Fruit fly (Drosophila melanogaster): ENCODE data around the gene ppan.
A peak's percentile ranks its signal among the peaks of the same experiment; 100 is the strongest.

ppan gene

dm6 chr3R:21116057-21116456 is at the start of gene ppan (continued):
- TF ChIP-seq CG10979 (tag; optimal IDR thresholded peaks at IDR 0.05) = no peak
- TF ChIP-seq CG7963 (GFP tag; IDR thresholded peaks at IDR 0.05; ENCODE audit: partially characterized antibody) = no peak
- TF ChIP-seq CG3163 (GFP tag; optimal IDR thresholded peaks at IDR 0.05) = no peak
- no peak for TF ChIP-seq NC2α (GFP tag; optimal IDR thresholded peaks at IDR 0.05)
- peak; percentile 96 for TF ChIP-seq dm (GFP tag; optimal IDR thresholded peaks at IDR 0.05)
- TF ChIP-seq schlank (tag; optimal IDR thresholded peaks at IDR 0.05) = no peak
- TF ChIP-seq HmgD (GFP tag; optimal IDR thresholded peaks at IDR 0.05) = no peak
- no peak for TF ChIP-seq CG17328 (GFP tag; IDR thresholded peaks at IDR 0.05)
- TF ChIP-seq Ets97D (GFP tag; optimal IDR thresholded peaks at IDR 0.05) = peak; percentile 58
- TF ChIP-seq ac (GFP tag; optimal IDR thresholded peaks at IDR 0.05) = no peak
- TF ChIP-seq CG12071 (GFP tag; optimal IDR thresholded peaks at IDR 0.05) = no peak
- TF ChIP-seq zf30C (GFP tag; optimal IDR thresholded peaks at IDR 0.05) = no peak
- peak; percentile 64 for TF ChIP-seq MESR4 (GFP tag; optimal IDR thresholded peaks at IDR 0.05)
- no peak for TF ChIP-seq Bteb2 (GFP tag; optimal IDR thresholded peaks at IDR 0.05)
- no peak for TF ChIP-seq CG15601 (tag; optimal IDR thresholded peaks at IDR 0.05)
- peak; percentile 6 for TF ChIP-seq Sin3A (optimal IDR thresholded peaks at IDR 0.05)

- TF ChIP-seq sens-2 (GFP tag; IDR thresholded peaks at IDR 0.05) = no peak
- no peak for TF ChIP-seq grn (GFP tag; optimal IDR thresholded peaks at IDR 0.05)
- TF ChIP-seq NfI (GFP tag; optimal IDR thresholded peaks at IDR 0.05) = no peak
- TF ChIP-seq ham (GFP tag; IDR thresholded peaks at IDR 0.05) = no peak
- TF ChIP-seq CG33213 (GFP tag; optimal IDR thresholded peaks at IDR 0.05) = no peak
- no peak for TF ChIP-seq ewg (GFP tag; optimal IDR thresholded peaks at IDR 0.05)
- no peak for TF ChIP-seq bab2 (GFP tag; optimal IDR thresholded peaks at IDR 0.05)
- no peak for TF ChIP-seq disco-r (GFP tag; optimal IDR thresholded peaks at IDR 0.05)
- TF ChIP-seq CG10654 (GFP tag; optimal IDR thresholded peaks at IDR 0.05) = no peak
- TF ChIP-seq GATAe (GFP tag; conservative IDR thresholded peaks at IDR 0.05) = no peak
- no peak for TF ChIP-seq Dfd (GFP tag; optimal IDR thresholded peaks at IDR 0.05)
- TF ChIP-seq cwo (GFP tag; optimal IDR thresholded peaks at IDR 0.05) = no peak
- no peak for TF ChIP-seq Scr (GFP tag; IDR thresholded peaks at IDR 0.05; ENCODE audit: partially characterized antibody)
- TF ChIP-seq gfzf (GFP tag; optimal IDR thresholded peaks at IDR 0.05) = no peak
- TF ChIP-seq CG16815 (GFP tag; optimal IDR thresholded peaks at IDR 0.05) = no peak
- TF ChIP-seq CG11695 (GFP tag; IDR thresholded peaks at IDR 0.05) = no peak
- TF ChIP-seq Bgb (GFP tag; IDR thresholded peaks at IDR 0.05; ENCODE audit: partially characterized antibody) = no peak
- TF ChIP-seq CG7839 (tag; optimal IDR thresholded peaks at IDR 0.05) = no peak
- TF ChIP-seq Spps (tag; optimal IDR thresholded peaks at IDR 0.05) = no peak
- no peak for TF ChIP-seq Eip74EF (GFP tag; optimal IDR thresholded peaks at IDR 0.05)
- TF ChIP-seq CG12391 (tag; optimal IDR thresholded peaks at IDR 0.05) = no peak
- no peak for TF ChIP-seq maf-S (GFP tag; optimal IDR thresholded peaks at IDR 0.05)
- no peak for TF ChIP-seq ssp (GFP tag; IDR thresholded peaks at IDR 0.05)
- no peak for TF ChIP-seq wek (GFP tag; optimal IDR thresholded peaks at IDR 0.05)
- no peak for TF ChIP-seq HLH54F (GFP tag; optimal IDR thresholded peaks at IDR 0.05)
- 0 out of 2 replicates have a peak, but pooled peaks have one; percentile 28 for TF ChIP-seq E2f2 (GFP tag; IDR thresholded peaks at IDR 0.05)
- TF ChIP-seq CG31365 (tag; optimal IDR thresholded peaks at IDR 0.05) = no peak
- no peak for TF ChIP-seq Mes4 (GFP tag; optimal IDR thresholded peaks at IDR 0.05)
- no peak for TF ChIP-seq CG14050 (GFP tag; IDR thresholded peaks at IDR 0.05)
- no peak for TF ChIP-seq CG17912 (GFP tag; optimal IDR thresholded peaks at IDR 0.05)
- peak; percentile 33 for TF ChIP-seq CG8924 (tag; optimal IDR thresholded peaks at IDR 0.05)
- TF ChIP-seq Oaz (GFP tag; IDR thresholded peaks at IDR 0.05) = no peak
- no peak for TF ChIP-seq Gug (GFP tag; IDR thresholded peaks at IDR 0.05)
- TF ChIP-seq CG10959 (GFP tag; IDR thresholded peaks at IDR 0.05) = no peak
Observed at dm6 chr3R:21066469-21067284, 49.4 kb upstream of the ppan start.
